Fruit fly (Drosophila melanogaster) whole organism, embryonic: ENCODE data around the gene Polr3F.

ENCODE experiments used
- Abd-B ChIP-seq: fragments of 200-800 bp; sonication (Bioruptor generic); optimal IDR thresholded peaks from 2 replicates; lab custom pipeline; 2018; ENCODE audit warnings: missing biosample characterization, mild to moderate bottlenecking, missing genetic modification characterization, moderate library complexity
- Atf3 ChIP-seq: fragments of 200-800 bp; sonication (Bioruptor generic); optimal IDR thresholded peaks from 3 replicates; lab custom pipeline; 2016; ENCODE audit warnings: missing biosample characterization, missing genetic modification characterization
- CG11247 ChIP-seq: fragments of 200-800 bp; sonication (Bioruptor generic); IDR thresholded peaks from 2 replicates; pipeline ENCODE4 v1.3.6; 2022; ENCODE audit warnings: missing biosample characterization, missing genetic modification characterization
- CG12219 ChIP-seq: fragments of 200-800 bp; sonication (Bioruptor generic); optimal IDR thresholded peaks from 3 replicates; lab custom pipeline; 2018; ENCODE audit warnings: missing biosample characterization, mild to moderate bottlenecking, missing genetic modification characterization
- CG12744 ChIP-seq: fragments of 200-800 bp; sonication (Bioruptor generic); optimal IDR thresholded peaks from 2 replicates; lab custom pipeline; 2016; ENCODE audit warnings: missing biosample characterization, missing genetic modification characterization
- CG14441 ChIP-seq: fragments of 200-800 bp; sonication (Bioruptor generic); IDR thresholded peaks from 2 replicates; pipeline ENCODE4 v1.3.6; 2022; ENCODE audit warnings: missing biosample characterization, missing genetic modification characterization
- CG14965 ChIP-seq: fragments of 200-800 bp; sonication (Bioruptor generic); optimal IDR thresholded peaks from 2 replicates; lab custom pipeline; 2016; ENCODE audit warnings: missing biosample characterization, missing genetic modification characterization, borderline replicate concordance
- CG18764 ChIP-seq: fragments of 200-800 bp; sonication (Bioruptor generic); optimal IDR thresholded peaks from 3 replicates; lab custom pipeline; 2016; ENCODE audit warnings: missing biosample characterization, missing genetic modification characterization
- CG2129 ChIP-seq: fragments of 200-800 bp; sonication (Bioruptor generic); IDR thresholded peaks from 2 replicates; pipeline ENCODE4 v1.3.6; 2022; ENCODE audit warnings: missing biosample characterization, missing genetic modification characterization; ENCODE audit not compliant: partially characterized antibody
- CG2889 ChIP-seq: fragments of 200-800 bp; sonication (Bioruptor generic); IDR thresholded peaks from 3 replicates; pipeline ENCODE4 v1.3.6; 2022; ENCODE audit warnings: missing biosample characterization, missing genetic modification characterization
- CG31365 ChIP-seq: fragments of 200-800 bp; sonication (Bioruptor generic); optimal IDR thresholded peaks from 2 replicates; lab custom pipeline; 2018; ENCODE audit warnings: missing biosample characterization, mild to moderate bottlenecking, missing genetic modification characterization
- CG32767 ChIP-seq: fragments of 200-800 bp; sonication (Bioruptor generic); IDR thresholded peaks from 2 replicates; pipeline ENCODE4 v1.3.6; 2022; ENCODE audit warnings: missing biosample characterization, missing genetic modification characterization
- CG33213 ChIP-seq: fragments of 200-800 bp; sonication (Bioruptor generic); optimal IDR thresholded peaks from 3 replicates; lab custom pipeline; 2016; ENCODE audit warnings: missing biosample characterization, missing genetic modification characterization
- CG3726 ChIP-seq: fragments of 200-800 bp; sonication (Bioruptor generic); IDR thresholded peaks from 3 replicates; pipeline ENCODE4, ENCODE4 v1.3.6; 2022; ENCODE audit warnings: missing biosample characterization, missing genetic modification characterization
- CG3838 ChIP-seq: fragments of 200-800 bp; sonication (Bioruptor generic); optimal IDR thresholded peaks from 3 replicates; lab custom pipeline; 2016; ENCODE audit warnings: missing biosample characterization, missing genetic modification characterization
- CG42726 ChIP-seq: fragments of 200-800 bp; sonication (Bioruptor generic); IDR thresholded peaks from 2 replicates; pipeline ENCODE4 v1.3.6; 2022; ENCODE audit warnings: missing biosample characterization, missing genetic modification characterization; ENCODE audit not compliant: partially characterized antibody
- CG5953 ChIP-seq: fragments of 200-800 bp; sonication (Bioruptor generic); IDR thresholded peaks from 2 replicates; pipeline ENCODE4 v1.3.6; 2022; ENCODE audit warnings: missing biosample characterization, missing genetic modification characterization
- CG7556 ChIP-seq: fragments of 200-800 bp; sonication (Bioruptor generic); optimal IDR thresholded peaks from 2 replicates; lab custom pipeline; 2017; ENCODE audit warnings: missing biosample characterization, mild to moderate bottlenecking, missing genetic modification characterization
- CG7987 ChIP-seq: fragments of 200-800 bp; sonication (Bioruptor generic); optimal IDR thresholded peaks from 2 replicates; lab custom pipeline; 2018; ENCODE audit warnings: missing biosample characterization, mild to moderate bottlenecking, missing genetic modification characterization, moderate library complexity
- CG8478 ChIP-seq: fragments of >200 bp; optimal IDR thresholded peaks from 2 replicates; lab custom pipeline; 2018
- Chrac-16 ChIP-seq: fragments of 200-800 bp; sonication (Bioruptor generic); optimal IDR thresholded peaks from 3 replicates; lab custom pipeline; 2016; ENCODE audit warnings: missing biosample characterization, missing genetic modification characterization
- Deaf1 ChIP-seq: fragments of 200-800 bp; optimal IDR thresholded peaks from 3 replicates; lab custom pipeline; 2019; ENCODE audit warnings: missing biosample characterization, mild to moderate bottlenecking, missing genetic modification characterization, moderate library complexity
- E2f2 ChIP-seq: fragments of 200-800 bp; sonication (Bioruptor generic); IDR thresholded peaks from 2 replicates; pipeline ENCODE4 v1.3.6; 2022; ENCODE audit warnings: missing biosample characterization, missing genetic modification characterization
- ERR ChIP-seq: fragments of 200-800 bp; sonication (Bioruptor generic); optimal IDR thresholded peaks from 2 replicates; lab custom pipeline; 2016; ENCODE audit warnings: missing biosample characterization, missing genetic modification characterization
- GATAe ChIP-seq: fragments of 200-800 bp; sonication (Bioruptor generic); conservative IDR thresholded peaks from 2 replicates; pipeline ENCODE4 v1.3.6; 2022; ENCODE audit warnings: missing biosample characterization, missing genetic modification characterization
- H15 ChIP-seq: fragments of 200-800 bp; sonication (Bioruptor generic); IDR thresholded peaks from 3 replicates; pipeline ENCODE4 v1.3.6; 2022; ENCODE audit warnings: missing biosample characterization, missing genetic modification characterization
- H2.0 ChIP-seq: fragments of 200-800 bp; sonication (Bioruptor generic); IDR thresholded peaks from 2 replicates; pipeline ENCODE4 v1.3.6; 2022; ENCODE audit warnings: missing biosample characterization, missing genetic modification characterization
- Hmx ChIP-seq: fragments of 200-800 bp; sonication (Bioruptor generic); optimal IDR thresholded peaks from 2 replicates; lab custom pipeline; 2016; ENCODE audit warnings: missing biosample characterization, missing genetic modification characterization
- Hsf ChIP-seq: fragments of 200-800 bp; sonication (Bioruptor generic); optimal IDR thresholded peaks from 3 replicates; lab custom pipeline; 2016; ENCODE audit warnings: missing biosample characterization, missing genetic modification characterization
- Myb ChIP-seq: fragments of 200-800 bp; sonication (Bioruptor generic); optimal IDR thresholded peaks from 2 replicates; lab custom pipeline; 2016; ENCODE audit warnings: missing biosample characterization, missing genetic modification characterization
- PHDP ChIP-seq: fragments of 200-800 bp; sonication (Bioruptor generic); optimal IDR thresholded peaks from 3 replicates; lab custom pipeline; 2018; ENCODE audit warnings: missing biosample characterization, mild to moderate bottlenecking, missing genetic modification characterization, moderate library complexity
- Poxn ChIP-seq: fragments of 200-800 bp; sonication (Bioruptor generic); IDR thresholded peaks from 2 replicates; pipeline ENCODE4 v1.3.6; 2022; ENCODE audit warnings: missing biosample characterization, missing genetic modification characterization
- Side ChIP-seq: fragments of 200-800 bp; sonication (Bioruptor generic); optimal IDR thresholded peaks from 2 replicates; lab custom pipeline; 2016; ENCODE audit warnings: missing biosample characterization, missing genetic modification characterization
- Sry-δ ChIP-seq: fragments of 200-800 bp; sonication (Bioruptor generic); optimal IDR thresholded peaks from 2 replicates; lab custom pipeline; 2016; ENCODE audit warnings: missing biosample characterization, missing genetic modification characterization
- amos ChIP-seq: fragments of 200-800 bp; sonication (Bioruptor generic); IDR thresholded peaks from 2 replicates; pipeline ENCODE4 v1.3.6; 2022; ENCODE audit warnings: missing biosample characterization, missing genetic modification characterization; ENCODE audit not compliant: partially characterized antibody
- aop ChIP-seq: fragments of 200-800 bp; sonication (Bioruptor generic); IDR thresholded peaks from 2 replicates; pipeline ENCODE4 v1.3.6; 2022; ENCODE audit warnings: missing biosample characterization, missing genetic modification characterization
- ap ChIP-seq: fragments of 200-800 bp; sonication (Bioruptor generic); IDR thresholded peaks from 2 replicates; pipeline ENCODE4 v1.3.6; 2022; ENCODE audit warnings: missing biosample characterization, missing genetic modification characterization
- cas ChIP-seq: fragments of 200-800 bp; sonication (Bioruptor generic); IDR thresholded peaks from 2 replicates; pipeline ENCODE4 v1.3.6; 2022; ENCODE audit warnings: missing biosample characterization, missing genetic modification characterization
- da ChIP-seq: fragments of 200-800 bp; sonication (Bioruptor generic); optimal IDR thresholded peaks from 2 replicates; lab custom pipeline; 2016; ENCODE audit warnings: missing biosample characterization, missing genetic modification characterization
- danr ChIP-seq: fragments of 200-800 bp; sonication (Bioruptor generic); IDR thresholded peaks from 2 replicates; pipeline ENCODE4 v1.3.6; 2022; ENCODE audit warnings: missing biosample characterization, missing genetic modification characterization
- disco-r ChIP-seq: fragments of 200-800 bp; sonication (Bioruptor generic); optimal IDR thresholded peaks from 2 replicates; lab custom pipeline; 2016; ENCODE audit warnings: missing biosample characterization, missing genetic modification characterization
- dm ChIP-seq: fragments of 200-800 bp; sonication (Bioruptor generic); optimal IDR thresholded peaks from 3 replicates; lab custom pipeline; 2016; ENCODE audit warnings: missing biosample characterization, missing genetic modification characterization
- dysf ChIP-seq: fragments of 200-800 bp; sonication (Bioruptor generic); IDR thresholded peaks from 3 replicates; pipeline ENCODE4 v1.3.6; 2022; ENCODE audit warnings: missing biosample characterization, missing genetic modification characterization
- onecut ChIP-seq: fragments of 200-800 bp; sonication (Bioruptor generic); IDR thresholded peaks from 2 replicates; pipeline ENCODE4 v1.3.6; 2022; ENCODE audit warnings: missing biosample characterization, missing genetic modification characterization
- pb ChIP-seq: fragments of 200-800 bp; sonication (Bioruptor generic); optimal IDR thresholded peaks from 3 replicates; lab custom pipeline; 2016; ENCODE audit warnings: missing biosample characterization, missing genetic modification characterization
- pnt ChIP-seq: fragments of 200-800 bp; sonication (Bioruptor generic); optimal IDR thresholded peaks from 3 replicates; lab custom pipeline; 2016; ENCODE audit warnings: missing biosample characterization, missing genetic modification characterization
- ranshi ChIP-seq: fragments of 200-800 bp; sonication (Bioruptor generic); IDR thresholded peaks from 2 replicates; pipeline ENCODE4 v1.3.6; 2022; ENCODE audit warnings: missing biosample characterization, missing genetic modification characterization
- salm ChIP-seq: fragments of 200-800 bp; sonication (Bioruptor generic); optimal IDR thresholded peaks from 2 replicates; lab custom pipeline; 2018; ENCODE audit warnings: missing biosample characterization, mild to moderate bottlenecking, missing genetic modification characterization
- trem ChIP-seq: fragments of 200-800 bp; optimal IDR thresholded peaks from 3 replicates; lab custom pipeline; 2019; ENCODE audit warnings: missing biosample characterization, mild to moderate bottlenecking, missing genetic modification characterization, moderate library complexity
- usp ChIP-seq: fragments of >200 bp; optimal IDR thresholded peaks from 2 replicates; lab custom pipeline; 2017; ENCODE audit warnings: missing biosample characterization, missing genetic modification characterization
- wek ChIP-seq: fragments of 200-800 bp; sonication (Bioruptor generic); optimal IDR thresholded peaks from 3 replicates; lab custom pipeline; 2018; ENCODE audit warnings: missing biosample characterization, mild to moderate bottlenecking, missing genetic modification characterization, moderate library complexity

Polr3F gene

dm6 chr3R:22410537-22411360, 43.6 kb upstream of the Polr3F start, which contains the start of the genes CG13850 and lqfR (continued):
- TF ChIP-seq CG7987 (GFP tag; lab: Kevin White, UChicago), result peak; percentile 6
- TF ChIP-seq CG2129 (GFP tag; lab: Robert Waterston, UW), result no peak
- TF ChIP-seq Hmx (GFP tag; lab: Kevin White, UChicago), result peak; percentile 53
- no peak for TF ChIP-seq PHDP (tag; lab: Kevin White, UChicago)
- TF ChIP-seq CG14965 (GFP tag; lab: Kevin White, UChicago), result no peak
- peak; percentile 71 for TF ChIP-seq pb (GFP tag; lab: Kevin White, UChicago)
- peak; percentile 50 for TF ChIP-seq Sry-δ (GFP tag; lab: Kevin White, UChicago)
- TF ChIP-seq H15 (GFP tag; lab: Robert Waterston, UW), result no peak; the same call in 1 of the 3 replicates
- peak; percentile 21 for TF ChIP-seq CG3838 (GFP tag; lab: Kevin White, UChicago)
- TF ChIP-seq CG8478 (lab: Kevin White, UChicago), result no peak
- TF ChIP-seq Myb, result peak; percentile 83
- TF ChIP-seq CG11247, result peak; percentile 52; the same call in 1 of the 2 replicates
- peak; percentile 60 for TF ChIP-seq CG12744 (GFP tag; lab: Kevin White, UChicago)
- peak; percentile 37 for TF ChIP-seq Atf3 (GFP tag; lab: Kevin White, UChicago)
- TF ChIP-seq dysf (GFP tag; lab: Robert Waterston, UW), result peak; percentile 75; the same call in 2 of the 3 replicates
- TF ChIP-seq aop (GFP tag; lab: Robert Waterston, UW), result no peak
- TF ChIP-seq Hsf (GFP tag; lab: Kevin White, UChicago), result peak; percentile 80
- peak; percentile 31 for TF ChIP-seq ERR (GFP tag; lab: Kevin White, UChicago)
- peak; percentile 81 for TF ChIP-seq CG7556 (GFP tag; lab: Kevin White, UChicago)
- TF ChIP-seq GATAe (GFP tag; lab: Robert Waterston, UW), result no peak
- peak; percentile 66 for TF ChIP-seq Side (GFP tag; lab: Kevin White, UChicago)
- TF ChIP-seq CG5953 (GFP tag; lab: Robert Waterston, UW), result 0 out of 2 replicates have a peak, but pooled peaks have one; percentile 21
- no peak for TF ChIP-seq Deaf1 (tag; lab: Kevin White, UChicago)
- no peak; the same call in 1 of the 2 replicates for TF ChIP-seq ranshi
- no peak for TF ChIP-seq danr (GFP tag; lab: Robert Waterston, UW)
- peak; percentile 84 for TF ChIP-seq trem
- TF ChIP-seq salm (tag; lab: Kevin White, UChicago), result peak; percentile 2
- TF ChIP-seq amos (GFP tag; lab: Robert Waterston, UW), result no peak
- TF ChIP-seq CG2889 (GFP tag; lab: Robert Waterston, UW), result 0 out of 3 replicates have a peak, but pooled peaks have one; percentile 38
- TF ChIP-seq CG32767 (GFP tag; lab: Robert Waterston, UW), result no peak
- TF ChIP-seq pnt (GFP tag; lab: Kevin White, UChicago), result peak; percentile 61
- no peak for TF ChIP-seq CG12219 (GFP tag; lab: Kevin White, UChicago)
- peak; percentile 76 for TF ChIP-seq Chrac-16 (GFP tag; lab: Kevin White, UChicago)
- peak; percentile 47 for TF ChIP-seq CG33213 (GFP tag; lab: Kevin White, UChicago)
- no peak for TF ChIP-seq CG42726 (GFP tag; lab: Robert Waterston, UW)
- peak; percentile 43; the same call in 1 of the 2 replicates for TF ChIP-seq CG14441 (GFP tag; lab: Robert Waterston, UW)
- TF ChIP-seq H2.0 (GFP tag; lab: Robert Waterston, UW), result no peak; the same call in none of the 2 replicates
- TF ChIP-seq wek (GFP tag; lab: Kevin White, UChicago), result no peak
- TF ChIP-seq Poxn (GFP tag; lab: Robert Waterston, UW), result no peak
- TF ChIP-seq CG31365 (tag; lab: Kevin White, UChicago), result no peak
- no peak for TF ChIP-seq E2f2 (GFP tag; lab: Robert Waterston, UW)
- TF ChIP-seq cas (GFP tag; lab: Robert Waterston, UW), result no peak
- TF ChIP-seq onecut, result peak; percentile 41; the same call in 1 of the 2 replicates
- no peak for TF ChIP-seq ap (GFP tag; lab: Robert Waterston, UW)
- TF ChIP-seq da, result peak; percentile 47
- peak; percentile 66 for TF ChIP-seq CG18764 (GFP tag; lab: Kevin White, UChicago)
- peak; percentile 80 for TF ChIP-seq dm (GFP tag; lab: Kevin White, UChicago)
- no peak for TF ChIP-seq usp (GFP tag; lab: Kevin White, UChicago)
- TF ChIP-seq CG3726 (GFP tag; lab: Robert Waterston, UW), result no peak
- no peak for TF ChIP-seq disco-r
- peak; percentile 79 for TF ChIP-seq Abd-B
